Worm (Caenorhabditis elegans) whole organism, late embryonic: ENCODE measurements around the gene R148.3.

Source experiments
- C38D4.7 ChIP-seq: fragments of 200-800 bp; sonication (Bioruptor generic); optimal IDR thresholded peaks from 2 replicates; lab custom pipeline; 2018; ENCODE audit warnings: mild to moderate bottlenecking, missing genetic modification characterization, moderate library complexity, missing compliant biosample characterization
- F13H6.1 ChIP-seq: sonication (generic microtip); optimal IDR thresholded peaks from 2 replicates; lab custom pipeline; 2016; ENCODE audit warnings: missing genetic modification characterization, missing compliant biosample characterization
- K09A11.1 ChIP-seq: sonication (generic microtip); optimal IDR thresholded peaks from 2 replicates; lab custom pipeline; 2017; ENCODE audit warnings: antibody characterized with exemption, mild to moderate bottlenecking, missing genetic modification characterization, missing compliant biosample characterization; ENCODE audit not compliant: insufficient read depth
- ahr-1 ChIP-seq: sonication (generic microtip); optimal IDR thresholded peaks from 2 replicates; lab custom pipeline; 2016; ENCODE audit warnings: missing genetic modification characterization, missing compliant biosample characterization
- ama-1 ChIP-seq: fragments of 150-350 bp; optimal IDR thresholded peaks from 2 replicates; lab custom pipeline; 2014
- ceh-19 ChIP-seq: fragments of 200-800 bp; sonication (Bioruptor generic); optimal IDR thresholded peaks from 2 replicates; lab custom pipeline; 2018; ENCODE audit warnings: mild to moderate bottlenecking, missing genetic modification characterization, missing compliant biosample characterization
- ceh-2 ChIP-seq: sonication (generic microtip); optimal IDR thresholded peaks from 2 replicates; lab custom pipeline; 2016; ENCODE audit warnings: missing genotype, missing genetic modification characterization, missing compliant biosample characterization
- ceh-24 ChIP-seq: sonication (generic microtip); optimal IDR thresholded peaks from 2 replicates; lab custom pipeline; 2016; ENCODE audit warnings: mild to moderate bottlenecking, missing genetic modification characterization, missing compliant biosample characterization
- ceh-30 ChIP-seq: fragments of 150-350 bp; optimal IDR thresholded peaks from 2 replicates; lab custom pipeline; 2014; ENCODE audit warnings: missing biosample characterization, missing genetic modification characterization
- ceh-31 ChIP-seq: sonication (generic microtip); optimal IDR thresholded peaks from 2 replicates; lab custom pipeline; 2016; ENCODE audit warnings: missing genetic modification characterization, missing compliant biosample characterization
- ceh-34 ChIP-seq: sonication (generic microtip); optimal IDR thresholded peaks from 2 replicates; lab custom pipeline; 2016; ENCODE audit warnings: mild to moderate bottlenecking, missing genetic modification characterization, missing compliant biosample characterization
- ceh-45 ChIP-seq: fragments of 200-800 bp; sonication (Bioruptor generic); IDR thresholded peaks from 2 replicates; pipeline ENCODE4 v1.3.6; 2022; ENCODE audit warnings: missing genetic modification reagents, missing genetic modification characterization, missing compliant biosample characterization
- ceh-6 ChIP-seq: fragments of 200-800 bp; sonication (Bioruptor generic); optimal IDR thresholded peaks from 2 replicates; lab custom pipeline; 2018; ENCODE audit warnings: mild to moderate bottlenecking, missing genetic modification characterization, missing compliant biosample characterization
- ceh-9 ChIP-seq: sonication (generic microtip); optimal IDR thresholded peaks from 2 replicates; lab custom pipeline; 2016; ENCODE audit warnings: mild to moderate bottlenecking, missing genetic modification characterization, inconsistent platforms, missing compliant biosample characterization
- che-1 ChIP-seq: sonication (generic microtip); optimal IDR thresholded peaks from 2 replicates; lab custom pipeline; 2016; ENCODE audit warnings: mild to moderate bottlenecking, missing genetic modification characterization, missing compliant biosample characterization
- dmd-4 ChIP-seq: sonication (generic microtip); optimal IDR thresholded peaks from 2 replicates; lab custom pipeline; 2016; ENCODE audit warnings: borderline replicate concordance, missing genetic modification characterization, missing compliant biosample characterization
- dve-1 ChIP-seq: sonication (generic microtip); optimal IDR thresholded peaks from 2 replicates; lab custom pipeline; 2017; ENCODE audit warnings: antibody characterized with exemption, mild to moderate bottlenecking, missing genetic modification characterization, missing compliant biosample characterization
- elt-2 ChIP-seq: sonication (generic microtip); optimal IDR thresholded peaks from 2 replicates; lab custom pipeline; 2016; ENCODE audit warnings: missing genetic modification reagents, missing genetic modification characterization, missing compliant biosample characterization
- eyg-1 ChIP-seq: sonication (generic microtip); optimal IDR thresholded peaks from 2 replicates; lab custom pipeline; 2016; ENCODE audit warnings: missing genotype, missing genetic modification characterization, missing compliant biosample characterization
- fax-1 ChIP-seq: sonication (generic microtip); optimal IDR thresholded peaks from 2 replicates; lab custom pipeline; 2016; ENCODE audit warnings: missing genotype, missing genetic modification characterization, missing compliant biosample characterization
- fkh-10 ChIP-seq: fragments of 150-350 bp; optimal IDR thresholded peaks from 2 replicates; lab custom pipeline; 2014; ENCODE audit warnings: missing biosample characterization, missing genetic modification reagents, missing genetic modification characterization
- fkh-6 ChIP-seq: sonication (generic microtip); optimal IDR thresholded peaks from 2 replicates; lab custom pipeline; 2016; ENCODE audit warnings: missing genetic modification characterization, missing compliant biosample characterization
- gmeb-2 ChIP-seq: sonication (generic microtip); optimal IDR thresholded peaks from 2 replicates; lab custom pipeline; 2016; ENCODE audit warnings: missing genetic modification characterization, inconsistent platforms, missing compliant biosample characterization
- hlh-30 ChIP-seq: sonication (generic microtip); optimal IDR thresholded peaks from 2 replicates; lab custom pipeline; 2017; ENCODE audit warnings: antibody characterized with exemption, missing genetic modification characterization, missing compliant biosample characterization; ENCODE audit not compliant: insufficient read depth
- hlh-6 ChIP-seq: sonication (generic microtip); optimal IDR thresholded peaks from 2 replicates; lab custom pipeline; 2016; ENCODE audit warnings: missing genotype, missing genetic modification characterization, missing compliant biosample characterization
- hlh-8 ChIP-seq: sonication (generic microtip); optimal IDR thresholded peaks from 2 replicates; lab custom pipeline; 2016; ENCODE audit warnings: missing genotype, missing genetic modification characterization, missing compliant biosample characterization
- lim-6 ChIP-seq: sonication (generic microtip); optimal IDR thresholded peaks from 2 replicates; lab custom pipeline; 2016; ENCODE audit warnings: missing genetic modification characterization, missing compliant biosample characterization
- lin-11 ChIP-seq: fragments of 200-800 bp; sonication (Bioruptor generic); optimal IDR thresholded peaks from 2 replicates; lab custom pipeline; 2018; ENCODE audit warnings: mild to moderate bottlenecking, missing genetic modification characterization, missing compliant biosample characterization
- madf-2 ChIP-seq: sonication (generic microtip); optimal IDR thresholded peaks from 2 replicates; lab custom pipeline; 2017; ENCODE audit warnings: missing genetic modification characterization, missing compliant biosample characterization
- mec-3 ChIP-seq: sonication (generic microtip); optimal IDR thresholded peaks from 2 replicates; lab custom pipeline; 2016; ENCODE audit warnings: borderline replicate concordance, missing genetic modification characterization, missing compliant biosample characterization
- nfya-1 ChIP-seq: sonication (generic microtip); optimal IDR thresholded peaks from 2 replicates; lab custom pipeline; 2017; ENCODE audit warnings: missing genetic modification characterization, mild to moderate bottlenecking, missing compliant biosample characterization, antibody characterized with exemption, moderate library complexity
- nhr-11 ChIP-seq: fragments of 150-350 bp; optimal IDR thresholded peaks from 2 replicates; lab custom pipeline; 2014; ENCODE audit warnings: missing biosample characterization, missing genetic modification characterization
- nhr-232 ChIP-seq: sonication (generic microtip); optimal IDR thresholded peaks from 2 replicates; lab custom pipeline; 2016; ENCODE audit warnings: missing genetic modification characterization, missing compliant biosample characterization
- npax-4 ChIP-seq: sonication (generic microtip); optimal IDR thresholded peaks from 2 replicates; lab custom pipeline; 2016; ENCODE audit warnings: missing genetic modification characterization, missing compliant biosample characterization
- pag-3 ChIP-seq: sonication (generic microtip); optimal IDR thresholded peaks from 2 replicates; lab custom pipeline; 2016; ENCODE audit warnings: missing compliant biosample characterization, missing genetic modification characterization, borderline replicate concordance
- pat-9 ChIP-seq: fragments of 200-800 bp; sonication (Bioruptor generic); optimal IDR thresholded peaks from 2 replicates; lab custom pipeline; 2018; ENCODE audit warnings: mild to moderate bottlenecking, missing genetic modification characterization, moderate library complexity, missing compliant biosample characterization
- pax-1 ChIP-seq: fragments of 150-350 bp; optimal IDR thresholded peaks from 2 replicates; lab custom pipeline; 2014; ENCODE audit warnings: missing biosample characterization, missing genetic modification characterization
- pha-2 ChIP-seq: sonication (generic microtip); optimal IDR thresholded peaks from 2 replicates; lab custom pipeline; 2017; ENCODE audit warnings: mild to moderate bottlenecking, missing genetic modification characterization, missing compliant biosample characterization
- pha-4 ChIP-seq: fragments of 150-350 bp; optimal IDR thresholded peaks from 2 replicates; lab custom pipeline; 2018; ENCODE audit warnings: missing biosample characterization, missing genetic modification reagents, missing genetic modification characterization
- pqm-1 ChIP-seq: sonication (generic microtip); optimal IDR thresholded peaks from 2 replicates; lab custom pipeline; 2016; ENCODE audit warnings: missing genetic modification characterization, missing compliant biosample characterization
- pros-1 ChIP-seq: fragments of 150-350 bp; optimal IDR thresholded peaks from 2 replicates; lab custom pipeline; 2014; ENCODE audit warnings: missing biosample characterization, missing genetic modification reagents, missing genetic modification characterization
- ref-2 ChIP-seq: sonication (generic microtip); optimal IDR thresholded peaks from 2 replicates; lab custom pipeline; 2016; ENCODE audit warnings: missing genetic modification characterization, missing compliant biosample characterization
- sox-4 ChIP-seq: sonication (generic microtip); optimal IDR thresholded peaks from 2 replicates; lab custom pipeline; 2017; ENCODE audit warnings: mild to moderate bottlenecking, missing genetic modification characterization, inconsistent platforms, missing compliant biosample characterization
- syd-9 ChIP-seq: sonication (generic microtip); optimal IDR thresholded peaks from 2 replicates; lab custom pipeline; 2016; ENCODE audit warnings: mild to moderate bottlenecking, missing genetic modification characterization, moderate library complexity, missing compliant biosample characterization
- tbx-2 ChIP-seq: sonication (generic microtip); optimal IDR thresholded peaks from 2 replicates; lab custom pipeline; 2016; ENCODE audit warnings: missing genetic modification characterization, missing compliant biosample characterization
- tbx-7 ChIP-seq: sonication (generic microtip); optimal IDR thresholded peaks from 2 replicates; lab custom pipeline; 2016; ENCODE audit warnings: missing genotype, missing genetic modification characterization, missing compliant biosample characterization
- ttx-3 ChIP-seq: sonication (generic microtip); optimal IDR thresholded peaks from 2 replicates; lab custom pipeline; 2016; ENCODE audit warnings: missing genetic modification reagents, missing genetic modification characterization, missing compliant biosample characterization
- unc-3 ChIP-seq, 2 experiments: fragments of 200-800 bp in 1 of 2; sonication (Bioruptor generic) in 1 of 2; sonication (generic microtip) in 1 of 2; conservative IDR thresholded peaks in 1 of 2; optimal IDR thresholded peaks in 1 of 2; 2 replicates each; pipeline versions ENCODE4 v1.3.6 to Lab custom; 2016 to 2022; ENCODE audit warnings: missing compliant biosample characterization in 2 of 2, missing genetic modification characterization in 2 of 2, missing genetic modification reagents in 1 of 2
- unc-42 ChIP-seq: sonication (generic microtip); optimal IDR thresholded peaks from 2 replicates; lab custom pipeline; 2016; ENCODE audit warnings: missing genotype, missing genetic modification characterization, missing compliant biosample characterization
- unc-55 ChIP-seq: sonication (generic microtip); optimal IDR thresholded peaks from 2 replicates; lab custom pipeline; 2017; ENCODE audit warnings: missing biosample characterization, missing genetic modification reagents, missing genetic modification characterization
- unc-86 ChIP-seq: sonication (generic microtip); optimal IDR thresholded peaks from 2 replicates; lab custom pipeline; 2016; ENCODE audit warnings: missing genetic modification characterization, missing compliant biosample characterization
- zip-5 ChIP-seq: sonication (generic microtip); optimal IDR thresholded peaks from 2 replicates; lab custom pipeline; 2016; ENCODE audit warnings: missing genetic modification characterization, missing compliant biosample characterization

R148.3 gene

ce11 chrIII:3174985-3175384 lies at the start of gene R148.3:
Gene R148.3 (plus strand): TSS chrIII:3175331.
- no peak for TF ChIP-seq ceh-9 (tag; lab: Kevin White, UChicago)
- peak; percentile 72 for TF ChIP-seq ceh-19 (GFP tag; lab: Kevin White, UChicago)
- TF ChIP-seq ama-1 = no peak
- TF ChIP-seq unc-42 = peak; percentile 22
- TF ChIP-seq lin-11 (tag; lab: Kevin White, UChicago) = peak; percentile 68
- TF ChIP-seq fkh-6 (tag; lab: Kevin White, UChicago) = peak; percentile 83
- TF ChIP-seq hlh-8 = peak; percentile 75
- peak; percentile 37 for TF ChIP-seq ceh-6
- TF ChIP-seq madf-2 = peak; percentile 64
- TF ChIP-seq pros-1 (tag; lab: Kevin White, UChicago) = no peak
- peak; percentile 75 for TF ChIP-seq pat-9
- no peak for TF ChIP-seq pax-1 (tag; lab: Kevin White, UChicago)
- TF ChIP-seq ref-2 (tag; lab: Kevin White, UChicago) = peak; percentile 76
- peak; percentile 42 for TF ChIP-seq ceh-24 (tag; lab: Kevin White, UChicago)
- TF ChIP-seq tbx-2 = peak; percentile 83
- TF ChIP-seq nfya-1 = peak; percentile 79
- peak; percentile 88 for TF ChIP-seq K09A11.1
- TF ChIP-seq nhr-11 = no peak
- TF ChIP-seq C38D4.7 (GFP tag; lab: Kevin White, UChicago) = peak; percentile 64
- TF ChIP-seq tbx-7 = no peak
- peak; percentile 79 for TF ChIP-seq fax-1 (tag; lab: Kevin White, UChicago)
- TF ChIP-seq ceh-31 (tag; lab: Kevin White, UChicago) = peak; percentile 69
- TF ChIP-seq hlh-30 (tag; lab: Kevin White, UChicago) = no peak
- peak; percentile 87 for TF ChIP-seq unc-86 (tag; lab: Kevin White, UChicago)
- peak; percentile 6 for TF ChIP-seq ceh-30
- peak; percentile 77 for TF ChIP-seq F13H6.1 (tag; lab: Kevin White, UChicago)
- TF ChIP-seq elt-2 (tag; lab: Kevin White, UChicago) = peak; percentile 88
- TF ChIP-seq dmd-4 (tag; lab: Kevin White, UChicago) = peak; percentile 78
- no peak for TF ChIP-seq mec-3
- TF ChIP-seq hlh-6 (tag; lab: Kevin White, UChicago) = peak; percentile 86
- TF ChIP-seq pqm-1 (tag; lab: Kevin White, UChicago) = no peak
- TF ChIP-seq unc-3 (GFP tag; conservative IDR thresholded peaks at IDR 0.05; lab: Robert Waterston, UW) = peak; percentile 51; the same call in 1 of the 2 replicates
- peak; percentile 81 for TF ChIP-seq unc-3 (tag; optimal IDR thresholded peaks at IDR 0.05; lab: Kevin White, UChicago)
- no peak for TF ChIP-seq pha-4 (tag; lab: Kevin White, UChicago)
- no peak for TF ChIP-seq pag-3 (tag; lab: Kevin White, UChicago)
- TF ChIP-seq pha-2 (tag; lab: Kevin White, UChicago) = peak; percentile 79
- TF ChIP-seq lim-6 (tag; lab: Kevin White, UChicago) = peak; percentile 62
- TF ChIP-seq ceh-2 (tag; lab: Kevin White, UChicago) = peak; percentile 77
- TF ChIP-seq unc-55 (GFP tag; lab: Kevin White, UChicago) = no peak
- TF ChIP-seq ceh-34 (tag; lab: Kevin White, UChicago) = peak; percentile 74
- 0 out of 2 replicates have a peak, but pooled peaks have one; percentile 45 for TF ChIP-seq ceh-45 (GFP tag; lab: Robert Waterston, UW)
- TF ChIP-seq zip-5 = peak; percentile 72
- TF ChIP-seq npax-4 (tag; lab: Kevin White, UChicago) = peak; percentile 70
- TF ChIP-seq syd-9 (tag; lab: Kevin White, UChicago) = peak; percentile 66
- TF ChIP-seq eyg-1 (tag; lab: Kevin White, UChicago) = peak; percentile 33
- no peak for TF ChIP-seq fkh-10 (GFP tag; lab: Kevin White, UChicago)
- TF ChIP-seq dve-1 = peak; percentile 20
- TF ChIP-seq sox-4 (tag; lab: Kevin White, UChicago) = peak; percentile 84
- peak; percentile 74 for TF ChIP-seq che-1 (tag; lab: Kevin White, UChicago)
- peak; percentile 84 for TF ChIP-seq gmeb-2
- TF ChIP-seq nhr-232 = peak; percentile 78
- TF ChIP-seq ahr-1 (tag; lab: Kevin White, UChicago) = peak; percentile 85
- TF ChIP-seq ttx-3 (tag; lab: Kevin White, UChicago) = peak; percentile 85
